Worm (Caenorhabditis elegans) whole organism, L3 larva: Measurements from ENCODE around the gene abu-1.

ENCODE experiments used
- aly-2 ChIP-seq: fragments of 150-350 bp; optimal IDR thresholded peaks from 2 replicates; lab custom pipeline; 2014; ENCODE audit warnings: missing biosample characterization, missing genetic modification characterization
- ceh-28 ChIP-seq: fragments of 150-350 bp; optimal IDR thresholded peaks from 2 replicates; lab custom pipeline; 2014; ENCODE audit warnings: missing biosample characterization, missing genetic modification reagents, missing genetic modification characterization
- ceh-9 ChIP-seq: sonication (generic microtip); optimal IDR thresholded peaks from 2 replicates; lab custom pipeline; 2018; ENCODE audit warnings: missing biosample characterization, missing genetic modification characterization
- daf-12 ChIP-seq: fragments of 150-350 bp; optimal IDR thresholded peaks from 2 replicates; lab custom pipeline; 2014; ENCODE audit warnings: missing biosample characterization, missing genetic modification reagents, missing genetic modification characterization
- elt-1 ChIP-seq: fragments of 150-350 bp; optimal IDR thresholded peaks from 2 replicates; lab custom pipeline; 2014; ENCODE audit warnings: missing biosample characterization, missing genetic modification characterization
- elt-2 ChIP-seq: sonication (generic microtip); optimal IDR thresholded peaks from 2 replicates; lab custom pipeline; 2016; ENCODE audit warnings: missing genetic modification reagents, mild to moderate bottlenecking, missing genetic modification characterization, missing compliant biosample characterization
- nhr-11 ChIP-seq: fragments of 150-350 bp; optimal IDR thresholded peaks from 2 replicates; lab custom pipeline; 2014; ENCODE audit warnings: missing biosample characterization, missing genetic modification characterization
- nhr-12 ChIP-seq: fragments of 150-350 bp; optimal IDR thresholded peaks from 2 replicates; lab custom pipeline; 2014; ENCODE audit warnings: missing biosample characterization, missing genetic modification characterization
- nhr-25 ChIP-seq: sonication (generic microtip); optimal IDR thresholded peaks from 2 replicates; lab custom pipeline; 2017; ENCODE audit warnings: missing biosample characterization, missing genetic modification characterization
- unc-62 ChIP-seq: fragments of 150-350 bp; sonication (generic microtip); optimal IDR thresholded peaks from 4 replicates; lab custom pipeline; 2014; ENCODE audit warnings: missing biosample characterization, missing genetic modification reagents, missing genetic modification characterization
- zag-1 ChIP-seq: fragments of 150-350 bp; optimal IDR thresholded peaks from 2 replicates; lab custom pipeline; 2014; ENCODE audit warnings: missing biosample characterization, missing genetic modification characterization

abu-1 gene

DNA sequence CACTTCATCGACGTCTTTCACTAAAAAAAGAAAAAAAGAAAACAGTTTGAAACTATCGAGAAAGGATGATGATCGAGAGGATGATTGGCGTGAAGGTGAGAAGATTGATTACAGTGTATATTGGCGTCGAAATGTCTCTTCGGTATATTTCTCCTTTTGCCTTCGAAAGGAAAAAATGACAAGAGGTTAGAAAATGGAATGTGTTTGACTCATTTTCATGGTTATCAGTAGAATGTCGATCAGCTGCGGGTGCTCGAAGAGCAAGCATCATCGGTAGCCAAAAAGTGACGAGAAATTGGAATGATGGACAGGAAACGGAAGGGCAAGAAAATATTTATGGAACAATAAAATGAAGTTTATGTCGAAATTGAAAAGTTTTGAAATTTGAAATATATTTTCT is 47.8 kb downstream of the abu-1 start:
- no peak for TF ChIP-seq unc-62 (GFP tag; lab: Kevin White, UChicago)
- TF ChIP-seq nhr-11 (tag; lab: Kevin White, UChicago), result no peak
- peak; percentile 35 for TF ChIP-seq elt-2 (tag; lab: Kevin White, UChicago)

DNA sequence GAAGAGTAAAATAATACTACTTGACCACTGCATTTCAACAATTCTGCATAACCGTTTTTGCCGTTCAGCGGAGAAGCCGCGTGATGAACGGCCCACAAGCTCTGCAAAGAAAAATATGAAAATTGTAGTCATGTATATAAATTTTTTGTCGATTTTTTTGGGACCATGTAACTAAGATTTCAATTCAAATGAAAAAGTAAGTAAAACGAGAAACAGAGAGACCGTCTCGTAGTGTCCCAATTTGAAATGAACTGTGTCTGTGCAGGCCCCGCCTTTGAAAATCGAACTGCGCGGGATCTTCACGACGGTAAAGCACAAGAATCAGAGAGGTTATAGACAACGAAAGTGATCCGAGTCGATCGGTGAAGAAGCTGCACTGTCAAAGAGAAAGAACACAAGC is 49.6 kb downstream of the abu-1 start, which contains the start of gene crm-1:
Gene crm-1 (minus strand): TSS at position 101 of the 400 bp plus-strand sequence.
- TF ChIP-seq ceh-28 (tag; lab: Kevin White, UChicago), result no peak
- no peak for TF ChIP-seq aly-2 (tag; lab: Kevin White, UChicago)
- TF ChIP-seq daf-12, result no peak
- TF ChIP-seq nhr-12 (tag; lab: Kevin White, UChicago), result no peak
- TF ChIP-seq zag-1 (tag; lab: Kevin White, UChicago), result no peak
- no peak for TF ChIP-seq elt-1 (tag; lab: Kevin White, UChicago)
- no peak for TF ChIP-seq ceh-9 (tag; lab: Kevin White, UChicago)
- no peak for TF ChIP-seq nhr-25 (tag; lab: Kevin White, UChicago)
